Worm (Caenorhabditis elegans) whole organism, L2 larva: ENCODE data around the gene srx-32.

Source experiments
- F13H6.1 ChIP-seq: sonication (generic microtip); optimal IDR thresholded peaks from 2 replicates; lab custom pipeline; 2016; ENCODE audit warnings: missing genetic modification characterization, missing compliant biosample characterization
- ZK546.5 ChIP-seq: sonication (generic microtip); optimal IDR thresholded peaks from 2 replicates; lab custom pipeline; 2017; ENCODE audit warnings: missing biosample characterization, missing genetic modification characterization
- aly-2 ChIP-seq: fragments of 150-350 bp; optimal IDR thresholded peaks from 2 replicates; lab custom pipeline; 2014; ENCODE audit warnings: missing biosample characterization, missing genetic modification characterization
- fos-1 ChIP-seq: fragments of 150-350 bp; optimal IDR thresholded peaks from 2 replicates; lab custom pipeline; 2014; ENCODE audit warnings: missing biosample characterization, missing genetic modification characterization
- lsy-2 ChIP-seq, 2 experiments: fragments of 150-350 bp in 1 of 2; sonication (generic microtip) in 1 of 2; optimal IDR thresholded peaks; 2 replicates each; lab custom pipeline; 2014 to 2017; ENCODE audit warnings: missing biosample characterization in 2 of 2, missing genetic modification characterization in 2 of 2
- nhr-21 ChIP-seq: fragments of 150-350 bp; optimal IDR thresholded peaks from 2 replicates; lab custom pipeline; 2014; ENCODE audit warnings: missing biosample characterization, missing genetic modification characterization
- zag-1 ChIP-seq: fragments of 150-350 bp; optimal IDR thresholded peaks from 2 replicates; lab custom pipeline; 2014; ENCODE audit warnings: missing biosample characterization, missing genetic modification characterization

The srx-32 gene

ce11 chrV:772210-772609, 48.3 kb downstream of the srx-32 start:
- TF ChIP-seq nhr-21 (tag; lab: Kevin White, UChicago) (no peak), F13H6.1 (tag; lab: Kevin White, UChicago) (no peak), aly-2 (tag; lab: Kevin White, UChicago) (no peak), ZK546.5 (tag; lab: Kevin White, UChicago) (no peak), lsy-2 (tag; optimal IDR thresholded peaks at IDR 0.05; lab: Kevin White, UChicago) (no peak), fos-1 (tag; lab: Kevin White, UChicago) (no peak), zag-1 (tag; lab: Kevin White, UChicago) (no peak)
